Worm (Caenorhabditis elegans) whole organism, late embryonic: Measurements from ENCODE around the gene mgrn-1.
A peak's percentile ranks its signal among the peaks of the same experiment; 100 is the strongest.

Experiments
- C38D4.7 ChIP-seq: fragments of 200-800 bp; sonication (Bioruptor generic); optimal IDR thresholded peaks from 2 replicates; lab custom pipeline; 2018; ENCODE audit warnings: mild to moderate bottlenecking, missing genetic modification characterization, moderate library complexity, missing compliant biosample characterization
- F13H6.1 ChIP-seq: sonication (generic microtip); optimal IDR thresholded peaks from 2 replicates; lab custom pipeline; 2016; ENCODE audit warnings: missing genetic modification characterization, missing compliant biosample characterization
- K02D7.2 ChIP-seq: sonication (generic microtip); optimal IDR thresholded peaks from 2 replicates; lab custom pipeline; 2017; ENCODE audit warnings: mild to moderate bottlenecking, missing genetic modification characterization, missing compliant biosample characterization
- K09A11.1 ChIP-seq: sonication (generic microtip); optimal IDR thresholded peaks from 2 replicates; lab custom pipeline; 2017; ENCODE audit warnings: antibody characterized with exemption, mild to moderate bottlenecking, missing genetic modification characterization, missing compliant biosample characterization; ENCODE audit not compliant: insufficient read depth
- T23F11.4 ChIP-seq: fragments of 200-800 bp; sonication (Bioruptor generic); optimal IDR thresholded peaks from 2 replicates; lab custom pipeline; 2018; ENCODE audit warnings: mild to moderate bottlenecking, missing genetic modification characterization, missing compliant biosample characterization
- Y22D7AL.16 ChIP-seq: sonication (generic microtip); optimal IDR thresholded peaks from 2 replicates; lab custom pipeline; 2016; ENCODE audit warnings: missing genetic modification characterization, missing compliant biosample characterization
- ahr-1 ChIP-seq: sonication (generic microtip); optimal IDR thresholded peaks from 2 replicates; lab custom pipeline; 2016; ENCODE audit warnings: missing genetic modification characterization, missing compliant biosample characterization
- ama-1 ChIP-seq: fragments of 150-350 bp; optimal IDR thresholded peaks from 2 replicates; lab custom pipeline; 2014
- ceh-14 ChIP-seq: sonication (generic microtip); optimal IDR thresholded peaks from 2 replicates; lab custom pipeline; 2016; ENCODE audit warnings: missing genotype, missing genetic modification characterization, missing compliant biosample characterization
- ceh-18 ChIP-seq: sonication (generic microtip); optimal IDR thresholded peaks from 2 replicates; lab custom pipeline; 2016; ENCODE audit warnings: missing genetic modification characterization, missing compliant biosample characterization
- ceh-19 ChIP-seq: fragments of 200-800 bp; sonication (Bioruptor generic); optimal IDR thresholded peaks from 2 replicates; lab custom pipeline; 2018; ENCODE audit warnings: mild to moderate bottlenecking, missing genetic modification characterization, missing compliant biosample characterization
- ceh-30 ChIP-seq: fragments of 150-350 bp; optimal IDR thresholded peaks from 2 replicates; lab custom pipeline; 2014; ENCODE audit warnings: missing biosample characterization, missing genetic modification characterization
- ceh-31 ChIP-seq: sonication (generic microtip); optimal IDR thresholded peaks from 2 replicates; lab custom pipeline; 2016; ENCODE audit warnings: missing genetic modification characterization, missing compliant biosample characterization
- ceh-45 ChIP-seq: fragments of 200-800 bp; sonication (Bioruptor generic); IDR thresholded peaks from 2 replicates; pipeline ENCODE4 v1.3.6; 2022; ENCODE audit warnings: missing genetic modification reagents, missing genetic modification characterization, missing compliant biosample characterization
- ceh-48 ChIP-seq: sonication (generic microtip); optimal IDR thresholded peaks from 2 replicates; lab custom pipeline; 2016; ENCODE audit warnings: missing genetic modification characterization, inconsistent platforms, missing compliant biosample characterization
- ceh-9 ChIP-seq: sonication (generic microtip); optimal IDR thresholded peaks from 2 replicates; lab custom pipeline; 2016; ENCODE audit warnings: mild to moderate bottlenecking, missing genetic modification characterization, inconsistent platforms, missing compliant biosample characterization
- che-1 ChIP-seq: sonication (generic microtip); optimal IDR thresholded peaks from 2 replicates; lab custom pipeline; 2016; ENCODE audit warnings: mild to moderate bottlenecking, missing genetic modification characterization, missing compliant biosample characterization
- elt-2 ChIP-seq: sonication (generic microtip); optimal IDR thresholded peaks from 2 replicates; lab custom pipeline; 2016; ENCODE audit warnings: missing genetic modification reagents, missing genetic modification characterization, missing compliant biosample characterization
- ets-4 ChIP-seq: sonication (generic microtip); optimal IDR thresholded peaks from 2 replicates; lab custom pipeline; 2016; ENCODE audit warnings: missing genetic modification characterization, missing compliant biosample characterization
- fax-1 ChIP-seq: sonication (generic microtip); optimal IDR thresholded peaks from 2 replicates; lab custom pipeline; 2016; ENCODE audit warnings: missing genotype, missing genetic modification characterization, missing compliant biosample characterization
- fkh-6 ChIP-seq: sonication (generic microtip); optimal IDR thresholded peaks from 2 replicates; lab custom pipeline; 2016; ENCODE audit warnings: missing genetic modification characterization, missing compliant biosample characterization
- gmeb-2 ChIP-seq: sonication (generic microtip); optimal IDR thresholded peaks from 2 replicates; lab custom pipeline; 2016; ENCODE audit warnings: missing genetic modification characterization, inconsistent platforms, missing compliant biosample characterization
- hlh-15 ChIP-seq: sonication (generic microtip); optimal IDR thresholded peaks from 2 replicates; lab custom pipeline; 2016; ENCODE audit warnings: missing genetic modification characterization, missing compliant biosample characterization
- hlh-6 ChIP-seq: sonication (generic microtip); optimal IDR thresholded peaks from 2 replicates; lab custom pipeline; 2016; ENCODE audit warnings: missing genotype, missing genetic modification characterization, missing compliant biosample characterization
- lim-6 ChIP-seq: sonication (generic microtip); optimal IDR thresholded peaks from 2 replicates; lab custom pipeline; 2016; ENCODE audit warnings: missing genetic modification characterization, missing compliant biosample characterization
- lin-11 ChIP-seq: fragments of 200-800 bp; sonication (Bioruptor generic); optimal IDR thresholded peaks from 2 replicates; lab custom pipeline; 2018; ENCODE audit warnings: mild to moderate bottlenecking, missing genetic modification characterization, missing compliant biosample characterization
- madf-2 ChIP-seq: sonication (generic microtip); optimal IDR thresholded peaks from 2 replicates; lab custom pipeline; 2017; ENCODE audit warnings: missing genetic modification characterization, missing compliant biosample characterization
- nfya-1 ChIP-seq: sonication (generic microtip); optimal IDR thresholded peaks from 2 replicates; lab custom pipeline; 2017; ENCODE audit warnings: missing genetic modification characterization, mild to moderate bottlenecking, missing compliant biosample characterization, antibody characterized with exemption, moderate library complexity
- nhr-232 ChIP-seq: sonication (generic microtip); optimal IDR thresholded peaks from 2 replicates; lab custom pipeline; 2016; ENCODE audit warnings: missing genetic modification characterization, missing compliant biosample characterization
- npax-4 ChIP-seq: sonication (generic microtip); optimal IDR thresholded peaks from 2 replicates; lab custom pipeline; 2016; ENCODE audit warnings: missing genetic modification characterization, missing compliant biosample characterization
- odd-2 ChIP-seq: sonication (generic microtip); optimal IDR thresholded peaks from 2 replicates; lab custom pipeline; 2017; ENCODE audit warnings: antibody characterized with exemption, mild to moderate bottlenecking, missing genetic modification characterization, missing compliant biosample characterization
- pag-3 ChIP-seq: sonication (generic microtip); optimal IDR thresholded peaks from 2 replicates; lab custom pipeline; 2016; ENCODE audit warnings: missing compliant biosample characterization, missing genetic modification characterization, borderline replicate concordance
- pha-2 ChIP-seq: sonication (generic microtip); optimal IDR thresholded peaks from 2 replicates; lab custom pipeline; 2017; ENCODE audit warnings: mild to moderate bottlenecking, missing genetic modification characterization, missing compliant biosample characterization
- pqm-1 ChIP-seq: sonication (generic microtip); optimal IDR thresholded peaks from 2 replicates; lab custom pipeline; 2016; ENCODE audit warnings: missing genetic modification characterization, missing compliant biosample characterization
- pros-1 ChIP-seq: fragments of 150-350 bp; optimal IDR thresholded peaks from 2 replicates; lab custom pipeline; 2014; ENCODE audit warnings: missing biosample characterization, missing genetic modification reagents, missing genetic modification characterization
- ref-2 ChIP-seq: sonication (generic microtip); optimal IDR thresholded peaks from 2 replicates; lab custom pipeline; 2016; ENCODE audit warnings: missing genetic modification characterization, missing compliant biosample characterization
- sdc-2 ChIP-seq: sonication (generic microtip); optimal IDR thresholded peaks from 2 replicates; lab custom pipeline; 2016; ENCODE audit warnings: missing genotype, missing genetic modification characterization, missing compliant biosample characterization
- sox-2 ChIP-seq: fragments of 200-800 bp; sonication (Bioruptor generic); IDR thresholded peaks from 2 replicates; pipeline ENCODE4 v1.3.6; 2022; ENCODE audit warnings: missing genetic modification reagents, missing genetic modification characterization, missing compliant biosample characterization
- syd-9 ChIP-seq: sonication (generic microtip); optimal IDR thresholded peaks from 2 replicates; lab custom pipeline; 2016; ENCODE audit warnings: mild to moderate bottlenecking, missing genetic modification characterization, moderate library complexity, missing compliant biosample characterization
- tbx-2 ChIP-seq: sonication (generic microtip); optimal IDR thresholded peaks from 2 replicates; lab custom pipeline; 2016; ENCODE audit warnings: missing genetic modification characterization, missing compliant biosample characterization
- tbx-7 ChIP-seq: sonication (generic microtip); optimal IDR thresholded peaks from 2 replicates; lab custom pipeline; 2016; ENCODE audit warnings: missing genotype, missing genetic modification characterization, missing compliant biosample characterization
- unc-3 ChIP-seq, 2 experiments: fragments of 200-800 bp in 1 of 2; sonication (Bioruptor generic) in 1 of 2; sonication (generic microtip) in 1 of 2; conservative IDR thresholded peaks in 1 of 2; optimal IDR thresholded peaks in 1 of 2; 2 replicates each; pipeline versions ENCODE4 v1.3.6 to Lab custom; 2016 to 2022; ENCODE audit warnings: missing compliant biosample characterization in 2 of 2, missing genetic modification characterization in 2 of 2, missing genetic modification reagents in 1 of 2

The mgrn-1 gene

DNA sequence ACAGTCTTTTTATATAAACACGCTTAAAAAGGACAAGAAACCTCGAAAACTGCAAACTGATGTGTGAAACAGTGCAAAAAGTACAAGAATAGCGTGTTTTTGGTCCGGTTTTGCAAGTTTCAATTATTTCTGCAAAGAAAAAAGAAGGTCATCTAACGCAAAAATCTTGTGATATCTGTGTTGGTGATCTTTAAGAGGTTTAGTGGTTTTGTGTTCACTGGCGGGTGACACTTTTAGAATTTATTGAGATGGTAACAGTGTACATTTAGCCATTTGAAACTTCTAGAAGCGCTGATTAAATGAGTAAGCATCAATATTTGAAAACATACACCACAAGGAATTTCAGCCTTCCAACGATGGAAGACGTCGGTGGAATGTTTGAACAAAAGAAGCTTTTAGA lies 11.3 kb upstream of the mgrn-1 start:
- TF ChIP-seq ceh-19 (GFP tag; lab: Kevin White, UChicago) (no peak), ceh-14 (tag; lab: Kevin White, UChicago) (no peak), pqm-1 (tag; lab: Kevin White, UChicago) (no peak), nhr-232 (tag; lab: Kevin White, UChicago) (no peak), ceh-18 (tag; lab: Kevin White, UChicago) (no peak), gmeb-2 (tag; lab: Kevin White, UChicago) (no peak), ceh-30 (no peak), hlh-15 (no peak), nfya-1 (tag; lab: Kevin White, UChicago) (no peak), pha-2 (no peak), ets-4 (tag; lab: Kevin White, UChicago) (no peak), T23F11.4 (GFP tag; lab: Kevin White, UChicago) (no peak), lim-6 (tag; lab: Kevin White, UChicago) (no peak), syd-9 (no peak), ceh-45 (no peak)

- TF ChIP-seq elt-2 (tag; lab: Kevin White, UChicago) (no peak), lim-6 (tag; lab: Kevin White, UChicago) (no peak), pha-2 (no peak), lin-11 (no peak), unc-3 (GFP tag; conservative IDR thresholded peaks at IDR 0.05; lab: Robert Waterston, UW) (no peak), unc-3 (tag; optimal IDR thresholded peaks at IDR 0.05; lab: Kevin White, UChicago) (no peak), che-1 (tag; lab: Kevin White, UChicago) (no peak), T23F11.4 (GFP tag; lab: Kevin White, UChicago) (no peak), pag-3 (tag; lab: Kevin White, UChicago) (no peak), ref-2 (no peak), ceh-9 (no peak), hlh-15 (no peak), tbx-2 (tag; lab: Kevin White, UChicago) (no peak)
Measured at ce11 chrX:14320298-14320697, 8.8 kb upstream of the mgrn-1 start, which contains the start of gene C11H1.9. Gene C11H1.9, minus strand, starts transcription at chrX:14320398.

DNA sequence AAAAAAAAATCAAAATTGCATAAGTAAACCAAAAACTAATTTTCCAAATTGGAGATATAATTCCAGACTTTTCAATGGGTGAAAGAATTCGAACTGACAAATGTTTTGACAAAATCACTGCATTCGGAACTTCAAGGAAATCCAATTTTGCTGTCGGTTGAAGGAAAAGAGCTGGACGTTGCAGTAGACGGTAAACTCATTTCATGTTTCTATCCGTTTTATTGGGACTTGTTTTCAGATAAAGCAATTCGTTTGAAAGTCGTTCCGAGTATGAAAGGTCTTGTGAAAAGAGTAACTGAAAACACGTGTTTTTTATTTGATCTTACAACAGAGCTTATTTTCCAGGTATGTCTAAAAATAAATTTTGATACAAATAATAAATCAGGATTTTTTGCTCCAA lies 4.6 kb upstream of the mgrn-1 start:
- TF ChIP-seq nfya-1 (tag; lab: Kevin White, UChicago) = no peak
- TF ChIP-seq elt-2 (tag; lab: Kevin White, UChicago) = no peak
- no peak for TF ChIP-seq madf-2 (tag; lab: Kevin White, UChicago)
- TF ChIP-seq gmeb-2 (tag; lab: Kevin White, UChicago) = no peak
- no peak for TF ChIP-seq odd-2 (tag; lab: Kevin White, UChicago)
- TF ChIP-seq npax-4 (tag; lab: Kevin White, UChicago) = no peak
- no peak for TF ChIP-seq che-1 (tag; lab: Kevin White, UChicago)
- no peak for TF ChIP-seq Y22D7AL.16 (tag; lab: Kevin White, UChicago)

ce11 chrX:14313627-14314026 lies 2.1 kb upstream of the mgrn-1 start, which contains the start of gene prx-1:
Gene prx-1, plus strand, starts transcription at chrX:14313927.
- TF ChIP-seq hlh-15 (no peak), tbx-7 (tag; lab: Kevin White, UChicago) (no peak), ceh-31 (tag; lab: Kevin White, UChicago) (no peak), hlh-6 (tag; lab: Kevin White, UChicago) (no peak), ceh-19 (GFP tag; lab: Kevin White, UChicago) (no peak)

DNA sequence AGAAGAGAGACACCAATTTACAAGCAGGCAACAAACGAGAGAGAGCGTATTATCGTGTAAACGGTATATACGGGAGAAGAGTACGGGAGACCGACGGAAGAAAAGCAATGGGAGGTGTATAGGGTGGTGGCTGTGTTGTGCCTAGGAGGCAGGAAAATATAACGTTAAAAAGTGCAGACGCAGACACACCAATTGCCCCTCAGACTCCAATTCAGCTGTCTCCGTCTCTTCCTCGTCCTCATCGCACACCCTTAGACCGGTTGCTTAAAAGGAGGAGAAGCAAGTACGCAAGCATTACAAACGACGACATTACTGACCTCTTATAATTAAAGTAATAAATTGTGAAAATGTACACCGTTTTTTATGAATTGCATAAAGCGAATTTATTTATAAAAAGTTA lies 933 bp upstream of the mgrn-1 start:
- TF ChIP-seq sdc-2 (tag; lab: Kevin White, UChicago) (peak; percentile 70), gmeb-2 (tag; lab: Kevin White, UChicago) (no peak), fkh-6 (tag; lab: Kevin White, UChicago) (no peak), unc-3 (GFP tag; conservative IDR thresholded peaks at IDR 0.05; lab: Robert Waterston, UW) (no peak), unc-3 (tag; optimal IDR thresholded peaks at IDR 0.05; lab: Kevin White, UChicago) (no peak), ceh-14 (tag; lab: Kevin White, UChicago) (no peak), pros-1 (tag; lab: Kevin White, UChicago) (peak; percentile 92), ahr-1 (tag; lab: Kevin White, UChicago) (peak; percentile 5), ceh-48 (no peak), nfya-1 (tag; lab: Kevin White, UChicago) (peak; percentile 86), ama-1 (lab: Kevin White, UChicago) (no peak), F13H6.1 (peak; percentile 48), ceh-30 (peak; percentile 24), pag-3 (tag; lab: Kevin White, UChicago) (no peak), ceh-18 (tag; lab: Kevin White, UChicago) (peak; percentile 67), tbx-2 (tag; lab: Kevin White, UChicago) (peak; percentile 73), madf-2 (tag; lab: Kevin White, UChicago) (no peak), nhr-232 (tag; lab: Kevin White, UChicago) (no peak), ceh-9 (no peak), K02D7.2 (no peak), C38D4.7 (GFP tag; lab: Kevin White, UChicago) (peak; percentile 9), fax-1 (tag; lab: Kevin White, UChicago) (no peak), ceh-31 (tag; lab: Kevin White, UChicago) (peak; percentile 87), K09A11.1 (no peak), hlh-15 (no peak), sox-2 (GFP tag; lab: Robert Waterston, UW) (no peak)
